Fruit fly (Drosophila melanogaster) S2 (cell line): Measurements from ENCODE around the gene Ir94h.

Experiments used
- CG8478 ChIP-seq: fragments of >200 bp; optimal IDR thresholded peaks from 2 replicates; lab custom pipeline; 2018
- CTCF ChIP-seq, 2 experiments: fragments of >200 bp; optimal IDR thresholded peaks; 2 replicates each; lab custom pipeline; 2018

DNA sequence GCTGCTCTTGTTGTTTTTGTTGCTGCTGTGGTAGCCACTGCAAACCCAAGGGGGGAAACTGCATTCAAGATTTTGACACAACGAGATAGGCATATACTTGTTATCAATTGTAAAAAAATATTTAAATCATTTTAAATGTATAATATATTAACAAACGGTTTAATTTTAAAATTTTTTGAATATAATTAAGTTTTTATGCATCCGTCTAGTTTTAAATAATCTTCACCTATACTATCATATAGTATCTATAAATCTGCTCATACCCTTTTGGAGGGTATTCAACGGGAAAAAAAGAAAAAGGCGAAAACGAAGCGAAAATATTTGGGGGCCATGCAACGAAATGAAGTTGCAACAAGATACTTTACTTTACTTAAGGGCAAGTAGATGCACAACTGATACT, 9.2 kb downstream of the Ir94h start:
- TF ChIP-seq CG8478 (lab: Kevin White, UChicago), result no peak
- TF ChIP-seq CTCF (optimal IDR thresholded peaks at IDR 0.05; lab: Kevin White, UChicago), result no peak
